Fruit fly (Drosophila melanogaster) whole organism: Measurements from ENCODE around the gene Grx5.

Source experiments
- CG8478 ChIP-seq: fragments of >200 bp; optimal IDR thresholded peaks from 2 replicates; lab custom pipeline; 2018; ENCODE audit warnings: inconsistent platforms
- Dll ChIP-seq: fragments of >200 bp; optimal IDR thresholded peaks from 2 replicates; lab custom pipeline; 2017
- EcR ChIP-seq, 2 experiments: fragments of >200 bp; optimal IDR thresholded peaks; 2 replicates each; lab custom pipeline; 2017; ENCODE audit warnings: missing biosample characterization in 2 of 2, missing genetic modification characterization in 2 of 2, missing genetic modification reagents in 2 of 2
- pan ChIP-seq: fragments of >200 bp; optimal IDR thresholded peaks from 2 replicates; lab custom pipeline; 2017
- psq ChIP-seq: fragments of >200 bp; optimal IDR thresholded peaks from 2 replicates; lab custom pipeline; 2017
- usp ChIP-seq: fragments of >200 bp; optimal IDR thresholded peaks from 2 replicates; lab custom pipeline; 2017; ENCODE audit warnings: missing biosample characterization, missing genetic modification characterization, mixed read lengths

Gene Grx5

dm6 chrX:14853153-14853672 lies 15.2 kb upstream of the Grx5 start, which contains the start of gene CG9521:
CG9521 (minus strand) TSS chrX:14853269.
- TF ChIP-seq Dll (lab: Kevin White, UChicago) (no peak), usp (GFP tag; lab: Kevin White, UChicago) (no peak), EcR (GFP tag; optimal IDR thresholded peaks at IDR 0.05; lab: Kevin White, UChicago) (no peak), psq (no peak), CG8478 (no peak), pan (lab: Kevin White, UChicago) (no peak)

DNA sequence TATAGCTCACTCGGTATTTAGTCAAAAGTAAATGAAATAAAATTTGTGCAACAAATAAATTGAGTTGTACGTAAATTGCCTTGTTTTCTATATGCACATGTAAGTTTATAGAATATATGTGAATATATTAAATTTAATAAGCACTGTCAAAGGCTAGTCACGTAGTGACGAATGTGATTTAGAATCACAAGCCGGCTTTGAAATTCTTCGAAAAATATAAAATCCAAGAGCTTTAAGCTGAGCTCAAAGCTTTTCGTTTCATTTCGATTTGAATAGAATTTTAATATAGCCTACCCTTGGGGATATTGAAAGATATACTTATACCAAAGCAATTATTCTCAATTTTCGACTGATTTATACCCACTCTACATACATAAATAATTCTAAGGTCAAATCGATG lies 12.1 kb upstream of the Grx5 start:
- no peak for TF ChIP-seq EcR (GFP tag; optimal IDR thresholded peaks at IDR 0.05; lab: Kevin White, UChicago)
- TF ChIP-seq CG8478 = no peak

DNA sequence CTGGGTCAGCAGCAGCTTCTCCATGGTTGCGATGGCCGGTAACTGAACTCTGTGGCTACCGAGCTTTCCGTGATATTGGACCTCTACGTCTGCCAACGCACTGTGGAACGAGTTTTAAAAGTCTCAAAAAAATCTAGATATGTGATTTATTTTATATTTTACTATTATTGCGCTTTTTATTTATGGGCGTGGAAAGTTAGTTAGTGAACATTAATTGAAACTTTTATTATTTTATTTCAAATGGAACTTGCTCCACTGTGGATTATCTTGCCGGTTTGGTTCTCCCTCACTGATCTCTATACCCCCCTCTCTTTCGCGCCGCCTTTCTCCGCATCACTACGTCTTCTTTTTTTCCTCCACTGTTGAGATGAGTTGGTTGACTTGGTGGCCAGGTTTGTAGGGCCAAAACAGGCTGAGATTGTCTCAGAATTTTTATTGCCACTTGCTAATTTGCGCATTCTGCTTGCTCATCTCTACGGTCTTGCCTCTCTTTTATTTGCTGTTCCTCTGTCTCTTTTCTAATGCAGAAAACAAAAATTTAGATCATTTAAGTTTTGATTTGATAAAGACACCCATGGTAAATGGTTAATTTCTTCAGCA lies 10.9 kb upstream of the Grx5 start, which contains the start of gene CG9522:
CG9522 (minus strand) TSS at position 54 of the 600 bp plus-strand sequence.
- no peak for TF ChIP-seq pan (lab: Kevin White, UChicago)
- no peak for TF ChIP-seq EcR (GFP tag; optimal IDR thresholded peaks at IDR 0.05; lab: Kevin White, UChicago)
- TF ChIP-seq psq = no peak
- no peak for TF ChIP-seq Dll (lab: Kevin White, UChicago)
- no peak for TF ChIP-seq usp (GFP tag; lab: Kevin White, UChicago)
- TF ChIP-seq CG8478 = no peak

- TF ChIP-seq pan (lab: Kevin White, UChicago) (no peak), Dll (lab: Kevin White, UChicago) (no peak), usp (GFP tag; lab: Kevin White, UChicago) (no peak), EcR (GFP tag; optimal IDR thresholded peaks at IDR 0.05; lab: Kevin White, UChicago) (peak in 1 of 2 experiments; percentile 65), psq (no peak), CG8478 (no peak)
Measured at dm6 chrX:14846116-14846614, 8.2 kb upstream of the Grx5 start.

dm6 chrX:14844657-14845056 lies 6.7 kb upstream of the Grx5 start, which contains the start of gene CG12539:
CG12539 (minus strand) TSS chrX:14844757.
- TF ChIP-seq CG8478 (no peak), usp (GFP tag; lab: Kevin White, UChicago) (no peak), psq (no peak), EcR (GFP tag; optimal IDR thresholded peaks at IDR 0.05; lab: Kevin White, UChicago) (no peak), pan (lab: Kevin White, UChicago) (no peak), Dll (lab: Kevin White, UChicago) (no peak)

DNA sequence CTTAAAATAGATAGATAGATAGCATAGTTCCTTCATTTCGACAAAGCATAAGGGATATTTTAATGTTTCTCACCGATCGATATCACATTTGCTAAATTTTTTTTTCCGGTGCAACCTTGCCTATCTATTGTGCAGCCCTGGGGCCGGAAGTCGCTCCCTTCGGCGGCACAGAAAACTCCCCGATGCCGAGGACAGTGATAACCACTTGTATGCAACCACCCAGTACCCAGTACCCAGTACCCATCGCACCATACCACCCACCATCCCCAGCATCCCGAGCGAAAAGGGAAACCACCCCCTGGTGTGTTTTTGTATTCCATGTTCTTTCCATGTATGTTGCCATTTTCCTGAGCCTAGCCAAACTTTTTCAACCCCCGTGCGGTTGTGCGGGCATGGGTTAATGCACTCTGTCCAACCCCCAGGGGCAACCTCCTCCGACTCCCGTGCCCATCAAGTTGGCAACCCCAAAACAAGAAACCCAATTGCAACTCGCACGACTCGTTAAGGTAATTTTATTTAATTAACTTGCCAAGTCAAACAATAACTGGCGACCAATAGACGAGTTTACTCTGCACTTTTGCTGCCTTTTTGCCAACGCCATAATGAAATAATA lies 4.0 kb upstream of the Grx5 start:
- no peak for TF ChIP-seq EcR (GFP tag; optimal IDR thresholded peaks at IDR 0.05; lab: Kevin White, UChicago)

- TF ChIP-seq EcR (GFP tag; optimal IDR thresholded peaks at IDR 0.05; lab: Kevin White, UChicago) (no peak), CG8478 (no peak), psq (no peak), Dll (lab: Kevin White, UChicago) (no peak), usp (GFP tag; lab: Kevin White, UChicago) (no peak), pan (lab: Kevin White, UChicago) (no peak)
Measured at dm6 chrX:14840417-14840872, 2.4 kb upstream of the Grx5 start.

- no peak for TF ChIP-seq Dll (lab: Kevin White, UChicago)
- no peak for TF ChIP-seq usp (GFP tag; lab: Kevin White, UChicago)
- no peak for TF ChIP-seq pan (lab: Kevin White, UChicago)
- no peak for TF ChIP-seq CG8478
- no peak for TF ChIP-seq psq
- no peak for TF ChIP-seq EcR (GFP tag; optimal IDR thresholded peaks at IDR 0.05; lab: Kevin White, UChicago)
Measured at dm6 chrX:14839739-14840347, 1.8 kb upstream of the Grx5 start.

DNA sequence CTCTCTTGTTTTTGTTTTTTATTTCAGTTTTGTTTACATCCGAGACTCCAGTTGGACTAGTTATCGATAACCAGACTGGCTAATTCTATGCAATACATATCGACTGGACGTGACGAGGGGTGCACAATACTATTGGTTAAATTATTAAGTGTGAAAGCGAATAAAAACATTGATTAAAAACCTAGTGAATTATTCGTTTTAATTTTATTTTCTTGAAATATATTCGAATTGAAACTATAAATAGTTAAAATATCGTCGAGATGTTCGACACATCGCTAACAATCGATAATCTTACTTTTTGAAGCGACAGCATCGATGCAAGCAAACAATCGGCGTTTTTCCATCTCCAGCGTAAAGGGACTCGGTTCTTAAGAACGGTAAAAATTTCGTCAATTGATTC lies 1.0 kb upstream of the Grx5 start, which contains the start of the genes CG32590 and Flo2:
CG32590 (minus strand) TSS at position 60 of the 400 bp plus-strand sequence.
Flo2 (plus strand) TSS at position 330 of the 400 bp plus-strand sequence.
- TF ChIP-seq usp (GFP tag; lab: Kevin White, UChicago) (no peak), CG8478 (no peak), Dll (lab: Kevin White, UChicago) (no peak), pan (lab: Kevin White, UChicago) (no peak)

- TF ChIP-seq usp (GFP tag; lab: Kevin White, UChicago) (no peak), EcR (GFP tag; optimal IDR thresholded peaks at IDR 0.05; lab: Kevin White, UChicago) (no peak), Dll (lab: Kevin White, UChicago) (no peak), CG8478 (no peak)
Measured at dm6 chrX:14836425-14836824, 1.6 kb downstream of the Grx5 start, which contains the start of gene CG14410. CG14410 (plus strand) TSS chrX:14836725.

DNA sequence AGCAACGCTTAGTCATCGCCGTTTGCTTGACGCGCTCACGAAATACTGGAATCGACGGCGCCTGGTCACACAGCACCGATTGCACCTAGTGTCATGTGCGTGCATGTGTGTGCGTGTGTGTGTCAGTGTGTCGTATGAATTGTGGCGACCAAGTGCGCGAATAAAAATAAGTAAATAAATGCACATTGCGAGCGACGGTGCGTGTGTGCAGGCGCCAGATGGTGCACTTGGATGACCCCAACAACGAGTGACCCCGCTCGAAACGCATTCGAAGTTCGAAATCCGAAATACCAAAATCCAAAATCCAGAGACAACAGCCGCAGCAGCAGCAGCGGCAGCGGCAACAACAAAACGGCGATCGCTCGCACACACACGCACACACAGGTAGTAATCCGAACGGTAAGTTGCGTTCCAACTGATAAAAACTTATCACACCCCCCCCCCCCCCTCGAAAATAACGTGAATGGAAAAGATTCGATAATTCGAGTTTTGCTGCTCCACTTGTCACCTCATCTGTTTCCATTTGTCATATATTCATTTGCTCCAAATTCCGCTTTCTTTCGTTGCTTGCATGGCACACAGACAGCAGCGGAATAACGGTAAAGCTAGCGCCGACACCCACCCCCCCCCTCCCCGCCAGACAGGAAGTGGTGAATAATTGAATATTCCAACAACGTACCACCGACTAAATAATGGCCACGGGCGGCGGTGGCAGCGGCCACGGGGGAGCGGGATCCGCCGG lies 5.3 kb downstream of the Grx5 start, which contains the start of gene CG14411:
CG14411 (plus strand) TSS at position 86 of the 742 bp plus-strand sequence.
- no peak for TF ChIP-seq Dll (lab: Kevin White, UChicago)
- no peak for TF ChIP-seq CG8478
- TF ChIP-seq psq = no peak
- no peak for TF ChIP-seq usp (GFP tag; lab: Kevin White, UChicago)
